Fruit fly (Drosophila melanogaster) whole organism, prepupa: ENCODE results near the gene CG3008.

Experiments
- CG10631 ChIP-seq: fragments of 200-800 bp; sonication (Bioruptor generic); optimal IDR thresholded peaks from 2 replicates; lab custom pipeline; 2016; ENCODE audit warnings: missing biosample characterization, missing genetic modification characterization
- CG10669 ChIP-seq: fragments of 200-800 bp; sonication (Bioruptor generic); optimal IDR thresholded peaks from 3 replicates; lab custom pipeline; 2018; ENCODE audit warnings: missing biosample characterization, mild to moderate bottlenecking, missing genetic modification characterization, moderate library complexity
- CG11902 ChIP-seq: fragments of 200-800 bp; sonication (Bioruptor generic); optimal IDR thresholded peaks from 3 replicates; lab custom pipeline; 2016; ENCODE audit warnings: missing biosample characterization, missing genetic modification characterization
- CG15336 ChIP-seq: fragments of 200-800 bp; sonication (Bioruptor generic); IDR thresholded peaks from 2 replicates; pipeline ENCODE4 v1.3.6; 2022; ENCODE audit warnings: missing biosample characterization, missing genetic modification characterization
- CG3032 ChIP-seq: fragments of 200-800 bp; optimal IDR thresholded peaks from 2 replicates; lab custom pipeline; 2019; ENCODE audit warnings: missing biosample characterization, mild to moderate bottlenecking, missing genetic modification characterization, moderate library complexity
- CG31627 ChIP-seq: fragments of 200-800 bp; sonication (Bioruptor generic); optimal IDR thresholded peaks from 3 replicates; lab custom pipeline; 2016; ENCODE audit warnings: missing biosample characterization, missing genetic modification characterization
- CG3919 ChIP-seq: fragments of 200-800 bp; sonication (Bioruptor generic); optimal IDR thresholded peaks from 3 replicates; lab custom pipeline; 2016; ENCODE audit warnings: missing biosample characterization, missing genetic modification characterization
- CG4318 ChIP-seq: fragments of 200-800 bp; sonication (Bioruptor generic); optimal IDR thresholded peaks from 3 replicates; lab custom pipeline; 2017; ENCODE audit warnings: missing biosample characterization, mild to moderate bottlenecking, missing genetic modification characterization
- CG6163 ChIP-seq: fragments of 200-800 bp; sonication (Bioruptor generic); IDR thresholded peaks from 3 replicates; pipeline ENCODE4 v1.3.6; 2022; ENCODE audit warnings: missing biosample characterization, missing genetic modification characterization
- CG6276 ChIP-seq: fragments of 200-800 bp; sonication (Bioruptor generic); optimal IDR thresholded peaks from 2 replicates; lab custom pipeline; 2017; ENCODE audit warnings: missing biosample characterization, mild to moderate bottlenecking, missing genetic modification characterization
- CG6792 ChIP-seq: fragments of 200-800 bp; sonication (Bioruptor generic); optimal IDR thresholded peaks from 3 replicates; lab custom pipeline; 2016; ENCODE audit warnings: missing biosample characterization, missing genetic modification characterization
- CG6808 ChIP-seq: fragments of 200-800 bp; sonication (Bioruptor generic); optimal IDR thresholded peaks from 3 replicates; lab custom pipeline; 2017; ENCODE audit warnings: missing biosample characterization, missing genetic modification characterization, mild to moderate bottlenecking, moderate library complexity, missing genetic modification reagents
- CG6854 ChIP-seq: fragments of 200-800 bp; sonication (Bioruptor generic); optimal IDR thresholded peaks from 2 replicates; lab custom pipeline; 2017; ENCODE audit warnings: missing biosample characterization, mild to moderate bottlenecking, missing genetic modification characterization
- CG8119 ChIP-seq: fragments of 200-800 bp; sonication (Bioruptor generic); IDR thresholded peaks from 3 replicates; pipeline ENCODE4 v1.3.6; 2022; ENCODE audit warnings: missing biosample characterization, missing genetic modification characterization
- CG9139 ChIP-seq: fragments of 200-800 bp; sonication (Bioruptor generic); optimal IDR thresholded peaks from 3 replicates; lab custom pipeline; 2017; ENCODE audit warnings: missing biosample characterization, mild to moderate bottlenecking, missing genetic modification characterization
- Eip75B ChIP-seq: fragments of 200-800 bp; sonication (Bioruptor generic); optimal IDR thresholded peaks from 3 replicates; lab custom pipeline; 2016; ENCODE audit warnings: missing biosample characterization, missing genetic modification characterization
- Eip78C ChIP-seq: fragments of 200-800 bp; sonication (Bioruptor generic); peaks from one replicate; lab custom pipeline; 2016; ENCODE audit warnings: missing biosample characterization, missing genetic modification characterization
- Eip93F ChIP-seq: fragments of 200-800 bp; sonication (Bioruptor generic); optimal IDR thresholded peaks from 2 replicates; lab custom pipeline; 2016; ENCODE audit warnings: missing biosample characterization, mild to moderate bottlenecking, missing genetic modification characterization
- Ets96B ChIP-seq: fragments of 200-800 bp; optimal IDR thresholded peaks from 2 replicates; lab custom pipeline; 2019; ENCODE audit warnings: missing biosample characterization, mild to moderate bottlenecking, missing genetic modification characterization, moderate library complexity
- Gug ChIP-seq: fragments of 200-800 bp; sonication (Bioruptor generic); IDR thresholded peaks from 2 replicates; pipeline ENCODE4 v1.3.6; 2022; ENCODE audit warnings: missing biosample characterization, missing genetic modification characterization
- Hr38 ChIP-seq: sonication (Bioruptor generic); optimal IDR thresholded peaks from 2 replicates; lab custom pipeline; 2016; ENCODE audit warnings: missing biosample characterization, missing genetic modification characterization
- Hr4 ChIP-seq: fragments of 200-800 bp; sonication (Bioruptor generic); optimal IDR thresholded peaks from 3 replicates; lab custom pipeline; 2016; ENCODE audit warnings: missing biosample characterization, missing genetic modification characterization
- Met ChIP-seq: fragments of 200-800 bp; sonication (Bioruptor generic); optimal IDR thresholded peaks from 3 replicates; lab custom pipeline; 2016; ENCODE audit warnings: missing biosample characterization, missing genetic modification characterization
- Smox ChIP-seq: fragments of 200-800 bp; sonication (Bioruptor generic); optimal IDR thresholded peaks from 3 replicates; lab custom pipeline; 2016; ENCODE audit warnings: missing biosample characterization, missing genetic modification characterization
- Sox102F ChIP-seq: fragments of 200-800 bp; sonication (Bioruptor generic); optimal IDR thresholded peaks from 2 replicates; lab custom pipeline; 2016; ENCODE audit warnings: missing biosample characterization, mild to moderate bottlenecking, missing genetic modification characterization
- Sox14 ChIP-seq: fragments of 200-800 bp; sonication (Bioruptor generic); optimal IDR thresholded peaks from 3 replicates; lab custom pipeline; 2016; ENCODE audit warnings: missing biosample characterization, missing genetic modification characterization
- acj6 ChIP-seq: fragments of 200-800 bp; sonication (Bioruptor generic); optimal IDR thresholded peaks from 3 replicates; lab custom pipeline; 2016; ENCODE audit warnings: missing biosample characterization, missing genetic modification characterization
- cyc ChIP-seq: fragments of 200-800 bp; sonication (Bioruptor generic); optimal IDR thresholded peaks from 3 replicates; lab custom pipeline; 2016; ENCODE audit warnings: missing biosample characterization, missing genetic modification characterization
- dac ChIP-seq: fragments of 200-800 bp; sonication (Bioruptor generic); optimal IDR thresholded peaks from 2 replicates; lab custom pipeline; 2017; ENCODE audit warnings: missing biosample characterization, mild to moderate bottlenecking, missing genetic modification characterization
- eg ChIP-seq: fragments of 200-800 bp; sonication (Bioruptor generic); IDR thresholded peaks from 3 replicates; pipeline ENCODE4 v1.3.6; 2022; ENCODE audit warnings: missing biosample characterization, missing genetic modification characterization
- esn ChIP-seq: fragments of 200-800 bp; sonication (Bioruptor generic); optimal IDR thresholded peaks from 2 replicates; lab custom pipeline; 2016; ENCODE audit warnings: missing biosample characterization, mild to moderate bottlenecking, missing genetic modification characterization, moderate library complexity
- fd59A ChIP-seq: fragments of 200-800 bp; sonication (Bioruptor generic); optimal IDR thresholded peaks from 2 replicates; lab custom pipeline; 2017; ENCODE audit warnings: missing biosample characterization, mild to moderate bottlenecking, missing genetic modification characterization, missing genetic modification reagents
- fkh ChIP-seq: fragments of 200-800 bp; sonication (Bioruptor generic); optimal IDR thresholded peaks from 3 replicates; lab custom pipeline; 2017; ENCODE audit warnings: missing biosample characterization, mild to moderate bottlenecking, missing genetic modification characterization, moderate library complexity
- lz ChIP-seq: fragments of 200-800 bp; sonication (Bioruptor generic); optimal IDR thresholded peaks from 3 replicates; lab custom pipeline; 2016; ENCODE audit warnings: missing biosample characterization, missing genetic modification characterization
- net ChIP-seq: fragments of 200-800 bp; sonication (Bioruptor generic); optimal IDR thresholded peaks from 3 replicates; lab custom pipeline; 2016; ENCODE audit warnings: missing biosample characterization, missing genetic modification characterization
- pdm3 ChIP-seq: fragments of 200-800 bp; sonication (Bioruptor generic); optimal IDR thresholded peaks from 3 replicates; lab custom pipeline; 2016; ENCODE audit warnings: missing biosample characterization, missing genetic modification characterization
- salr ChIP-seq, 2 experiments: fragments of 200-800 bp; sonication (Bioruptor generic); optimal IDR thresholded peaks; 3 replicates each; lab custom pipeline; 2016 to 2018; ENCODE audit warnings: missing biosample characterization in 2 of 2, missing genetic modification characterization in 2 of 2, mild to moderate bottlenecking in 1 of 2
- ss ChIP-seq, 2 experiments: fragments of 200-800 bp; sonication (Bioruptor generic); optimal IDR thresholded peaks; 2 replicates in 1 of 2; 3 replicates in 1 of 2; lab custom pipeline; 2017 to 2018; ENCODE audit warnings: mild to moderate bottlenecking in 2 of 2, missing biosample characterization in 2 of 2, missing genetic modification characterization in 2 of 2, moderate library complexity in 1 of 2
- topi ChIP-seq: fragments of 200-800 bp; sonication (Bioruptor generic); optimal IDR thresholded peaks from 3 replicates; lab custom pipeline; 2016; ENCODE audit warnings: missing biosample characterization, missing genetic modification characterization
- vri ChIP-seq: fragments of 200-800 bp; sonication (Bioruptor generic); optimal IDR thresholded peaks from 3 replicates; lab custom pipeline; 2016; ENCODE audit warnings: missing biosample characterization, mild to moderate bottlenecking, missing genetic modification characterization

The CG3008 gene

DNA sequence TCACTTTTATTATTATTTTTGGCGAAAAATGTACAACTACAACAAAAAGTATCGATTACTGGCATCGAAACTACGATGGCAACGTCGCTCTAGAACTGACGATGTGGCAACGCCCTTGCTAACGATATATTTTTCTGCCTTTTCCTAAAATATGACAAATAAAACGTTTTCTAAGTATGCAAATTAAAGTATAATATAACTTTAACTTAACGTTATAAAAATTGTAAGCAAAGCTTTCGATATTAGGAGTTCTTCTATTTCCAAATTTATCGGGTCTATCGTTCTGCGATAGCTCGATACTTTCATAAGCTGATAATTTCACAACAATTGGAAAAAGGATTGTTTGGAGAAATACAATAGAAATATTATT is at the start of gene CG3008, which contains the start of gene Cf2:
CG3008 (plus strand) TSS at position 276 of the 370 bp plus-strand sequence.
Cf2 (minus strand) TSS at position 85 of the 370 bp plus-strand sequence.
- TF ChIP-seq Met (GFP tag; lab: Kevin White, UChicago): no peak
- peak; percentile 7 for TF ChIP-seq CG3032 (tag; lab: Kevin White, UChicago)
- no peak for TF ChIP-seq salr (GFP tag; optimal IDR thresholded peaks at IDR 0.05; lab: Kevin White, UChicago)
- peak; percentile 73 for TF ChIP-seq Eip78C (GFP tag; lab: Kevin White, UChicago)
- TF ChIP-seq pdm3 (GFP tag; lab: Kevin White, UChicago): no peak
- peak; percentile 22 for TF ChIP-seq lz
- TF ChIP-seq topi (GFP tag; lab: Kevin White, UChicago): no peak
- peak; percentile 60 for TF ChIP-seq Sox14 (GFP tag; lab: Kevin White, UChicago)
- TF ChIP-seq Eip75B (GFP tag; lab: Kevin White, UChicago): no peak
- no peak for TF ChIP-seq CG9139 (GFP tag; lab: Kevin White, UChicago)
- TF ChIP-seq acj6 (GFP tag; lab: Kevin White, UChicago): no peak
- TF ChIP-seq CG6854 (GFP tag; lab: Kevin White, UChicago): no peak
- peak; percentile 8 for TF ChIP-seq vri (GFP tag; lab: Kevin White, UChicago)
- no peak for TF ChIP-seq Hr38
- TF ChIP-seq CG4318 (GFP tag; lab: Kevin White, UChicago): no peak
- TF ChIP-seq esn (GFP tag; lab: Kevin White, UChicago): peak; percentile 44
- peak; percentile 8 for TF ChIP-seq Hr4 (GFP tag; lab: Kevin White, UChicago)
- no peak for TF ChIP-seq Sox102F (GFP tag; lab: Kevin White, UChicago)
- no peak for TF ChIP-seq CG8119 (GFP tag; lab: Robert Waterston, UW)
- TF ChIP-seq CG6163 (GFP tag; lab: Robert Waterston, UW): no peak

DNA sequence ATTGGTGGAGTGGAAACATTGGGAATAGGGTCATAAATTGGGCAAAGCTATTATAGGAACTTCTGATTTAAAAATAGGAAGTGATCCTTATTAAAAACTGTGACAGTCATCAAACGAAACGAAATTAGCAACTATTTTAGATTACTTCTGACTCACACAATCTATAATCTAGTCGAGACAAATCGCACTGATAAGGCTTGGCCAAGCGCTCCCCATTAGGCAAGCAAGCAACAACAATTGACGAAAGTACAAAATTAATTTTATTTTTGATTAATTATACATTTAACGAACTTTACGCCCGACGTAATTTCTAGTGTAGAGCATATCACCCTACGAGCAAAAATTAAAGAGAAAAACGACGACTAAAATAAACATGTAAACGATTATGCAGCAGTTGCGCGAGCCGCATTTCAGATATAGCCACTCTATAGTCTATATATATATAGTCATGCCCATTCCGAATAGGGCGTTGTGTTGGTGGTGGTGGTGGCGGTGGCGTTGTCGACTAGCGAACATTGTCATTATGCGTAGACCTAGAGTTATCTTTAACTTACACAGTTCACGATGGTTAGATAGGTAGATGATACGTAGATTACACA is 47.9 kb upstream of the CG3008 start, which contains the start of gene Ir25a:
Ir25a (minus strand) TSS at position 210 of the 599 bp plus-strand sequence.
- peak; percentile 6 for TF ChIP-seq Eip78C (GFP tag; lab: Kevin White, UChicago)
- TF ChIP-seq CG10669: no peak
- no peak for TF ChIP-seq lz
- TF ChIP-seq Eip93F (GFP tag; lab: Kevin White, UChicago): no peak

DNA sequence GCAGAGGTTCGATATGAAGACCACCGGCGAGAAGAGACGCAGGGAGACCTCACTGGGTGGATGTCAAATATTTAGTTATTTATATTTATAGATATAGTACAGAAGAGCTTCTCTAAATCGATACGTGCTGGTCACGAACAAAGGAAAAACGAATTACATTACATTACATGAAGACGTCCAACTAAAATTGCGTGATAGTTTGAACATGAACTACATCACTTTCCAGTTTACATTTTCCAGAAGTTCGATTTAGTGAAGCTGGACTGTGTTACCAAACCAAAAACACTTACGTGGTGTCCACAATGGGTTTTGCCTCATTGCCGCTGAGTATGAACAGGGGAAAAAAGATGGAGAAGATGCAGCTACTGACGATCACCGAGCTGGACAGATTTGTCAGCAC is 46.9 kb upstream of the CG3008 start:
- TF ChIP-seq Sox14 (GFP tag; lab: Kevin White, UChicago) (no peak), CG15336 (GFP tag; lab: Robert Waterston, UW) (peak; percentile 35; the same call in 1 of the 2 replicates), eg (GFP tag; lab: Robert Waterston, UW) (0 out of 3 replicates have a peak, but pooled peaks have one; percentile 62), Eip78C (GFP tag; lab: Kevin White, UChicago) (peak; percentile 30), CG6276 (GFP tag; lab: Kevin White, UChicago) (no peak), fd59A (GFP tag; lab: Kevin White, UChicago) (no peak), CG31627 (GFP tag; lab: Kevin White, UChicago) (no peak), Hr4 (GFP tag; lab: Kevin White, UChicago) (peak; percentile 12)
- TF ChIP-seq, all 60 proteins: peak for 4

DNA sequence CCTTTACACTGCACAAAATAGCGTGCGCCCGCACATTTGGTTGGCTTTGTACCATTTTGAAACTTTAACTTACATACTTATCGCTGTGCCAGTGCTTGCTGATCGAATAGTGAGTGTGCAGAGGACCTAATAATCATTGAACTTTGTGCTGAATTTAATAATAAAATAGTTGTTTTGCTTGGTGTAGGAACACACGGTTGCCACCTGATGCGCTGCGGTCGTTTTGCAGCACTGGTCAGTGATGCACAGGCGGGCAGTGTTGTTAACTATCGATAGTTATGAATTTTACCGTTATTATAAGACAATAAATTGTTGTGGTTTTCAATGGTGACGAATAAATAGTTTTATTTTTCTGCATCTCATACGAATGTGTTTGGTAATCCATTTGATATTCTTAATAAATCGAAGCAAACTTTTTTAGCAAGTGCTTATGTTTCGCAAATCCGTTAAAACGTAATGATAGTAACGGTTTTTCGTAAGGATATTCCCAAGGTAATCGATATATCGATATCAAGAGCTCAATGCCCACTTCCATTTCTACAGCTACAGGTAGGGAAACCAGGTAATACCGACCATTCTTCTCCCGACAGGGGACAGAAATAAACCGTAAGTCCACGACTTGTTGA is 45.2 kb upstream of the CG3008 start, which contains the start of the genes tank and CG12194:
tank (minus strand) TSS at position 228 of the 626 bp plus-strand sequence.
CG12194 (plus strand) TSS at position 576 of the 626 bp plus-strand sequence.
- TF ChIP-seq CG31627 (GFP tag; lab: Kevin White, UChicago) (peak; percentile 99), CG3032 (tag; lab: Kevin White, UChicago) (peak; percentile 98), Met (GFP tag; lab: Kevin White, UChicago) (peak; percentile 99), Gug (GFP tag; lab: Robert Waterston, UW) (peak; percentile 99), Smox (GFP tag; lab: Kevin White, UChicago) (peak; percentile 98), CG3919 (GFP tag; lab: Kevin White, UChicago) (peak; percentile 100), eg (GFP tag; lab: Robert Waterston, UW) (peak; percentile 100), cyc (GFP tag; lab: Kevin White, UChicago) (peak; percentile 99), dac (GFP tag; lab: Kevin White, UChicago) (peak; percentile 100), Hr4 (GFP tag; lab: Kevin White, UChicago) (peak; percentile 100), esn (GFP tag; lab: Kevin White, UChicago) (peak; percentile 99), CG15336 (GFP tag; lab: Robert Waterston, UW) (peak; percentile 100), Ets96B (tag; lab: Kevin White, UChicago) (peak; percentile 99), ss (GFP tag; optimal IDR thresholded peaks at IDR 0.05; lab: Kevin White, UChicago) (peak; percentile 91 to 94), fd59A (GFP tag; lab: Kevin White, UChicago) (peak; percentile 98), CG6854 (GFP tag; lab: Kevin White, UChicago) (peak; percentile 95), salr (GFP tag; optimal IDR thresholded peaks at IDR 0.05; lab: Kevin White, UChicago) (peak; percentile 98 to 99), fkh (GFP tag; lab: Kevin White, UChicago) (peak; percentile 82), pdm3 (GFP tag; lab: Kevin White, UChicago) (peak; percentile 99), Eip75B (GFP tag; lab: Kevin White, UChicago) (peak; percentile 99), CG6792 (GFP tag; lab: Kevin White, UChicago) (peak; percentile 99), CG8119 (GFP tag; lab: Robert Waterston, UW) (peak; percentile 99), CG10631 (GFP tag; lab: Kevin White, UChicago) (peak; percentile 99), Eip78C (GFP tag; lab: Kevin White, UChicago) (peak; percentile 100), net (GFP tag; lab: Kevin White, UChicago) (peak; percentile 100), CG6808 (GFP tag; lab: Kevin White, UChicago) (peak; percentile 94), CG11902 (peak; percentile 98)
